Worm (Caenorhabditis elegans) whole organism, L3 larva: ENCODE measurements around the gene mps-4.

Experiments used
- ceh-82 ChIP-seq: fragments of 150-350 bp; optimal IDR thresholded peaks from 2 replicates; lab custom pipeline; 2014; ENCODE audit warnings: missing biosample characterization, missing genetic modification characterization
- nhr-11 ChIP-seq: fragments of 150-350 bp; optimal IDR thresholded peaks from 2 replicates; lab custom pipeline; 2014; ENCODE audit warnings: missing biosample characterization, missing genetic modification characterization
- pha-4 ChIP-seq: fragments of 150-350 bp; optimal IDR thresholded peaks from 2 replicates; lab custom pipeline; 2014; ENCODE audit warnings: missing biosample characterization, missing genetic modification reagents, missing genetic modification characterization

DNA sequence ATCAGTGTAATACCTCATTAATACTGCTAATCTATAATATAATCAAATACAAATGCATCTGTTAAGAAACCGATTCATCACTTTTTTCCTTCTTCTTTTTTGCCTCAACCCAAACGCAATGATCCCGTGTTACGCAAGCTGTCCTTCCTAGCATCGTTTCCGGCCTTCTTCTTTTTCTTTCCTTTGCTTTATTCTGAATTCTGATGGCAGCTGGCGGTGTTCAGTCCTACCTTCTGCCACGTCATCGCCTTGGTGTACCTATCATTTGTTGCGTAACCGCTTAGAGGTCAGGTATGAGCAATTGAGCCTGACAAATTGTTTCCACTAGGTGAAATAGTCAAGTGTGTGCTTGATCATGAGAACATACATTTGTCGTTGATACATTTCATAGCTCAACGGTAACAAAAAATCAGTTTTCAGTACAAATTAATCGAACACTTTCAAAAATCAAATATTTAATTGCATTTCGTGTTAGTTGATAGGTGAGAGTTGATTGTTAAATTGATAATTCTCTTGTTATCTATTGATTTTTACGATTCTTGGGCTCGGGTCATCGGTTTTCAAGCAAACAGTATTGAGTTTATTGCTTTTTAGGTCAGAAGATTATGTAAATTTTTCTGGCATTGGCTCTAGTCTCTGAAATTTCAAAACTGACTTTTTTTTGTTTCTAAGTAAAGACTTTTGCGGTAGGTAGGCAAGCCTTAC is 26.8 kb upstream of the mps-4 start:
- TF ChIP-seq pha-4 (tag; lab: Kevin White, UChicago), result no peak
- TF ChIP-seq ceh-82 (tag; lab: Kevin White, UChicago), result no peak
- TF ChIP-seq nhr-11 (tag; lab: Kevin White, UChicago), result no peak
